Worm (Caenorhabditis elegans) whole organism, L3 larva: ENCODE measurements around the gene rmd-2.

Experiments
- R02D3.7 ChIP-seq: fragments of 150-350 bp; optimal IDR thresholded peaks from 2 replicates; lab custom pipeline; 2014; ENCODE audit warnings: missing biosample characterization, missing genetic modification characterization
- ZK546.5 ChIP-seq: sonication (generic microtip); optimal IDR thresholded peaks from 2 replicates; lab custom pipeline; 2017; ENCODE audit warnings: missing biosample characterization, missing genetic modification characterization
- aly-2 ChIP-seq: fragments of 150-350 bp; optimal IDR thresholded peaks from 2 replicates; lab custom pipeline; 2014; ENCODE audit warnings: missing biosample characterization, missing genetic modification characterization
- ama-1 ChIP-seq: fragments of 150-350 bp; optimal IDR thresholded peaks from 2 replicates; lab custom pipeline; 2018
- ceh-16 ChIP-seq: sonication (generic microtip); optimal IDR thresholded peaks from 2 replicates; lab custom pipeline; 2017; ENCODE audit warnings: missing biosample characterization, missing genetic modification characterization
- ceh-9 ChIP-seq: sonication (generic microtip); optimal IDR thresholded peaks from 2 replicates; lab custom pipeline; 2018; ENCODE audit warnings: missing biosample characterization, missing genetic modification characterization
- daf-12 ChIP-seq: fragments of 150-350 bp; optimal IDR thresholded peaks from 2 replicates; lab custom pipeline; 2014; ENCODE audit warnings: missing biosample characterization, missing genetic modification reagents, missing genetic modification characterization
- egl-27 ChIP-seq: sonication (generic microtip); optimal IDR thresholded peaks from 4 replicates; lab custom pipeline; 2017; ENCODE audit warnings: missing biosample characterization, missing genetic modification reagents, missing genetic modification characterization
- egl-5 ChIP-seq: fragments of 150-350 bp; optimal IDR thresholded peaks from 2 replicates; lab custom pipeline; 2017; ENCODE audit warnings: missing biosample characterization, missing genetic modification reagents, missing genetic modification characterization, inconsistent platforms
- elt-1 ChIP-seq: fragments of 150-350 bp; optimal IDR thresholded peaks from 2 replicates; lab custom pipeline; 2014; ENCODE audit warnings: missing biosample characterization, missing genetic modification characterization
- elt-2 ChIP-seq: sonication (generic microtip); optimal IDR thresholded peaks from 2 replicates; lab custom pipeline; 2016; ENCODE audit warnings: missing genetic modification reagents, mild to moderate bottlenecking, missing genetic modification characterization, missing compliant biosample characterization
- elt-3 ChIP-seq, 3 experiments: fragments of 150-350 bp in 1 of 3; sonication (generic microtip) in 2 of 3; optimal IDR thresholded peaks; 2 replicates in 2 of 3; 4 replicates in 1 of 3; lab custom pipeline; 2014 to 2017; ENCODE audit warnings: missing biosample characterization in 3 of 3, missing genetic modification characterization in 3 of 3
- eor-1 ChIP-seq, 2 experiments: fragments of 150-350 bp; optimal IDR thresholded peaks; 2 replicates each; lab custom pipeline; 2014 to 2018; ENCODE audit warnings: missing biosample characterization in 2 of 2, missing genetic modification characterization in 2 of 2
- fkh-10 ChIP-seq: sonication (generic microtip); optimal IDR thresholded peaks from 2 replicates; lab custom pipeline; 2017; ENCODE audit warnings: missing biosample characterization, missing genetic modification reagents, missing genetic modification characterization
- fkh-2 ChIP-seq: fragments of 150-350 bp; optimal IDR thresholded peaks from 2 replicates; lab custom pipeline; 2014; ENCODE audit warnings: missing biosample characterization, missing genetic modification reagents, missing genetic modification characterization
- hmg-11 ChIP-seq: sonication (generic microtip); optimal IDR thresholded peaks from 2 replicates; lab custom pipeline; 2016; ENCODE audit warnings: missing genetic modification characterization, missing compliant biosample characterization
- jun-1 ChIP-seq: fragments of 150-350 bp; optimal IDR thresholded peaks from 2 replicates; lab custom pipeline; 2014; ENCODE audit warnings: missing biosample characterization, missing genetic modification reagents, missing genetic modification characterization
- lin-15B ChIP-seq: fragments of 150-350 bp; optimal IDR thresholded peaks from 2 replicates; lab custom pipeline; 2014; ENCODE audit warnings: missing biosample characterization, missing genetic modification characterization
- lin-39 ChIP-seq: fragments of 150-350 bp; optimal IDR thresholded peaks from 2 replicates; lab custom pipeline; 2018; ENCODE audit warnings: missing biosample characterization, missing genetic modification reagents, missing genetic modification characterization
- mdl-1 ChIP-seq: fragments of 150-350 bp; optimal IDR thresholded peaks from 2 replicates; lab custom pipeline; 2014; ENCODE audit warnings: missing biosample characterization, missing genetic modification characterization
- mml-1 ChIP-seq: fragments of 150-350 bp; sonication (generic microtip); optimal IDR thresholded peaks from 3 replicates; lab custom pipeline; 2014; ENCODE audit warnings: missing biosample characterization, missing genetic modification characterization
- nfya-1 ChIP-seq: sonication (generic microtip); optimal IDR thresholded peaks from 2 replicates; lab custom pipeline; 2017; ENCODE audit warnings: missing genetic modification characterization, mild to moderate bottlenecking, missing compliant biosample characterization, antibody characterized with exemption, moderate library complexity; ENCODE audit not compliant: insufficient read depth
- nhr-11 ChIP-seq: fragments of 150-350 bp; optimal IDR thresholded peaks from 2 replicates; lab custom pipeline; 2014; ENCODE audit warnings: missing biosample characterization, missing genetic modification characterization
- nhr-23 ChIP-seq: fragments of 150-350 bp; optimal IDR thresholded peaks from 2 replicates; lab custom pipeline; 2014; ENCODE audit warnings: missing biosample characterization, missing genetic modification reagents, missing genetic modification characterization
- nhr-237 ChIP-seq: fragments of 150-350 bp; optimal IDR thresholded peaks from 2 replicates; lab custom pipeline; 2014; ENCODE audit warnings: missing biosample characterization, missing genetic modification characterization
- nhr-25 ChIP-seq: sonication (generic microtip); optimal IDR thresholded peaks from 2 replicates; lab custom pipeline; 2017; ENCODE audit warnings: missing biosample characterization, missing genetic modification characterization
- nhr-28 ChIP-seq: fragments of 150-350 bp; optimal IDR thresholded peaks from 2 replicates; lab custom pipeline; 2014; ENCODE audit warnings: missing biosample characterization, missing genetic modification characterization
- nhr-43 ChIP-seq: sonication (generic microtip); optimal IDR thresholded peaks from 2 replicates; lab custom pipeline; 2016; ENCODE audit warnings: mild to moderate bottlenecking, missing genetic modification characterization, missing compliant biosample characterization; ENCODE audit not compliant: poor library complexity, severe bottlenecking
- nhr-67 ChIP-seq: fragments of 150-350 bp; optimal IDR thresholded peaks from 2 replicates; lab custom pipeline; 2014; ENCODE audit warnings: missing biosample characterization, missing genetic modification characterization
- nhr-76 ChIP-seq: fragments of 150-350 bp; sonication (generic microtip); optimal IDR thresholded peaks from 5 replicates; lab custom pipeline; 2014; ENCODE audit warnings: missing biosample characterization, missing genetic modification characterization
- nhr-77 ChIP-seq: fragments of 150-350 bp; optimal IDR thresholded peaks from 2 replicates; lab custom pipeline; 2014; ENCODE audit warnings: missing biosample characterization, missing genetic modification characterization
- pha-4 ChIP-seq: fragments of 150-350 bp; optimal IDR thresholded peaks from 2 replicates; lab custom pipeline; 2014; ENCODE audit warnings: missing biosample characterization, missing genetic modification reagents, missing genetic modification characterization
- pqm-1 ChIP-seq: fragments of 150-350 bp; optimal IDR thresholded peaks from 2 replicates; lab custom pipeline; 2017; ENCODE audit warnings: missing biosample characterization, missing genetic modification characterization, inconsistent platforms
- unc-62 ChIP-seq: fragments of 150-350 bp; sonication (generic microtip); optimal IDR thresholded peaks from 4 replicates; lab custom pipeline; 2014; ENCODE audit warnings: missing biosample characterization, missing genetic modification reagents, missing genetic modification characterization
- zag-1 ChIP-seq: fragments of 150-350 bp; optimal IDR thresholded peaks from 2 replicates; lab custom pipeline; 2014; ENCODE audit warnings: missing biosample characterization, missing genetic modification characterization
- ztf-11 ChIP-seq: fragments of 150-350 bp; optimal IDR thresholded peaks from 2 replicates; lab custom pipeline; 2014; ENCODE audit warnings: missing biosample characterization, missing genetic modification characterization
- ztf-4 ChIP-seq: fragments of 150-350 bp; optimal IDR thresholded peaks from 2 replicates; lab custom pipeline; 2014; ENCODE audit warnings: missing biosample characterization, missing genetic modification characterization

rmd-2 gene

ce11 chrV:10030992-10031383 is 44.9 kb upstream of the rmd-2 start, which contains the start of gene acl-2:
TSS of gene acl-2 (minus strand) at chrV:10031092.
- TF ChIP-seq ceh-16 (tag; lab: Kevin White, UChicago) (no peak), R02D3.7 (tag; lab: Kevin White, UChicago) (no peak)
- TF ChIP-seq, all 47 proteins: peak for 0

ce11 chrV:10023062-10023536 is 37.0 kb upstream of the rmd-2 start:
- TF ChIP-seq ceh-9 (tag; lab: Kevin White, UChicago) (no peak), ceh-16 (tag; lab: Kevin White, UChicago) (no peak), nhr-77 (tag; lab: Kevin White, UChicago) (no peak), nhr-28 (tag; lab: Kevin White, UChicago) (no peak), ztf-4 (tag; lab: Kevin White, UChicago) (no peak), lin-15B (tag; lab: Kevin White, UChicago) (no peak), nhr-25 (tag; lab: Kevin White, UChicago) (no peak), jun-1 (tag; lab: Kevin White, UChicago) (no peak), lin-39 (no peak), eor-1 (tag; optimal IDR thresholded peaks at IDR 0.05; lab: Kevin White, UChicago) (no peak), ztf-11 (tag; lab: Kevin White, UChicago) (no peak)

- TF ChIP-seq eor-1 (tag; optimal IDR thresholded peaks at IDR 0.05; lab: Kevin White, UChicago), result no peak
- TF ChIP-seq nhr-77 (tag; lab: Kevin White, UChicago), result no peak
- TF ChIP-seq egl-5 (tag; lab: Kevin White, UChicago), result no peak
- TF ChIP-seq zag-1 (tag; lab: Kevin White, UChicago), result no peak
- TF ChIP-seq nhr-237, result no peak
- no peak for TF ChIP-seq ceh-9 (tag; lab: Kevin White, UChicago)
- peak; percentile 26 for TF ChIP-seq nfya-1 (tag; lab: Kevin White, UChicago)
- no peak for TF ChIP-seq daf-12 (tag; lab: Kevin White, UChicago)
- TF ChIP-seq lin-39, result peak; percentile 36
- TF ChIP-seq mml-1, result no peak
- TF ChIP-seq elt-2 (tag; lab: Kevin White, UChicago), result no peak
- TF ChIP-seq R02D3.7 (tag; lab: Kevin White, UChicago), result no peak
- TF ChIP-seq ztf-11 (tag; lab: Kevin White, UChicago), result no peak
- no peak for TF ChIP-seq egl-27
- TF ChIP-seq nhr-43, result no peak
- TF ChIP-seq pha-4 (tag; lab: Kevin White, UChicago), result peak; percentile 94
- TF ChIP-seq ama-1 (lab: Kevin White, UChicago), result no peak
- peak; percentile 46 for TF ChIP-seq mdl-1 (tag; lab: Kevin White, UChicago)
- no peak for TF ChIP-seq nhr-28 (tag; lab: Kevin White, UChicago)
Measured at ce11 chrV:10019934-10020333, 33.9 kb upstream of the rmd-2 start.

- TF ChIP-seq ztf-11 (tag; lab: Kevin White, UChicago) (no peak), nhr-11 (no peak), elt-2 (tag; lab: Kevin White, UChicago) (no peak), pqm-1 (tag; lab: Kevin White, UChicago) (no peak), aly-2 (tag; lab: Kevin White, UChicago) (no peak), eor-1 (tag; optimal IDR thresholded peaks at IDR 0.05; lab: Kevin White, UChicago) (no peak), hmg-11 (tag; lab: Kevin White, UChicago) (no peak), ztf-4 (tag; lab: Kevin White, UChicago) (no peak), fkh-2 (tag; lab: Kevin White, UChicago) (no peak)
Measured at ce11 chrV:10019083-10019624, 33.1 kb upstream of the rmd-2 start.

ce11 chrV:10018291-10018690 is 32.2 kb upstream of the rmd-2 start:
- TF ChIP-seq ZK546.5 (no peak), pha-4 (tag; lab: Kevin White, UChicago) (no peak), hmg-11 (tag; lab: Kevin White, UChicago) (no peak), egl-5 (tag; lab: Kevin White, UChicago) (no peak), nhr-67 (tag; lab: Kevin White, UChicago) (no peak), nhr-11 (no peak), fkh-10 (GFP tag; lab: Kevin White, UChicago) (no peak), aly-2 (tag; lab: Kevin White, UChicago) (no peak), fkh-2 (tag; lab: Kevin White, UChicago) (no peak), jun-1 (tag; lab: Kevin White, UChicago) (no peak), elt-3 (tag; optimal IDR thresholded peaks at IDR 0.05; lab: Kevin White, UChicago) (no peak), daf-12 (tag; lab: Kevin White, UChicago) (no peak), unc-62 (GFP tag; lab: Kevin White, UChicago) (no peak), nhr-43 (no peak), ama-1 (lab: Kevin White, UChicago) (no peak), nhr-23 (tag; lab: Kevin White, UChicago) (no peak), elt-1 (no peak), nhr-76 (tag; lab: Kevin White, UChicago) (no peak)
